Worm (Caenorhabditis elegans) whole organism, L4 larva: ENCODE results near the gene B0395.3.

ENCODE experiments used
- D1046.2 ChIP-seq: fragments of 200-800 bp; sonication (Bioruptor generic); IDR thresholded peaks from 2 replicates; pipeline ENCODE4 v1.3.6; 2022; ENCODE audit warnings: missing genetic modification characterization, missing compliant biosample characterization
- F26F4.8 ChIP-seq: fragments of 200-800 bp; sonication (Bioruptor generic); conservative IDR thresholded peaks from 2 replicates; pipeline ENCODE4 v1.3.6; 2022; ENCODE audit warnings: missing genetic modification characterization, missing compliant biosample characterization
- F49E8.2 ChIP-seq: sonication (generic microtip); optimal IDR thresholded peaks from 2 replicates; lab custom pipeline; 2016; ENCODE audit warnings: missing compliant biosample characterization, mild to moderate bottlenecking, missing genetic modification characterization, borderline replicate concordance
- Y48G9A.11 ChIP-seq: fragments of 200-800 bp; sonication (Bioruptor generic); IDR thresholded peaks from 2 replicates; pipeline ENCODE4 v1.3.6; 2022; ENCODE audit warnings: missing genetic modification reagents, missing genetic modification characterization, missing compliant biosample characterization
- ZK546.5 ChIP-seq, 2 experiments: sonication (generic microtip); optimal IDR thresholded peaks; 2 replicates each; lab custom pipeline; 2017; ENCODE audit warnings: missing biosample characterization in 2 of 2, missing genetic modification characterization in 2 of 2
- aha-1 ChIP-seq: fragments of 150-350 bp; peaks from one replicate; lab custom pipeline; 2014; ENCODE audit warnings: missing biosample characterization, missing genetic modification characterization
- aly-2 ChIP-seq: sonication (generic microtip); optimal IDR thresholded peaks from 2 replicates; lab custom pipeline; 2018; ENCODE audit warnings: missing biosample characterization, missing genetic modification characterization
- arid-1 ChIP-seq: fragments of 200-800 bp; sonication (Bioruptor generic); conservative IDR thresholded peaks from 2 replicates; pipeline ENCODE4 v1.3.6; 2022; ENCODE audit warnings: missing genetic modification reagents, missing genetic modification characterization, missing compliant biosample characterization
- ceh-28 ChIP-seq: fragments of 150-350 bp; optimal IDR thresholded peaks from 2 replicates; lab custom pipeline; 2014; ENCODE audit warnings: missing biosample characterization, missing genetic modification reagents, missing genetic modification characterization
- ceh-32 ChIP-seq: sonication (generic microtip); optimal IDR thresholded peaks from 2 replicates; lab custom pipeline; 2016; ENCODE audit warnings: mild to moderate bottlenecking, missing genetic modification characterization, missing compliant biosample characterization; ENCODE audit not compliant: poor library complexity
- ctbp-1 ChIP-seq: fragments of 200-800 bp; sonication (Bioruptor generic); IDR thresholded peaks from 2 replicates; pipeline ENCODE4 v1.3.6; 2022; ENCODE audit warnings: missing genetic modification reagents, missing genetic modification characterization, missing compliant biosample characterization
- daf-16 ChIP-seq, 3 experiments: sonication (generic microtip); optimal IDR thresholded peaks; 2 replicates each; lab custom pipeline; 2016 to 2017; ENCODE audit warnings: missing genetic modification characterization in 3 of 3, missing genetic modification reagents in 3 of 3, mild to moderate bottlenecking in 2 of 3, missing compliant biosample characterization in 2 of 3, missing biosample characterization in 1 of 3, moderate library complexity in 1 of 3
- dmd-6 ChIP-seq: fragments of 200-800 bp; sonication (Bioruptor generic); IDR thresholded peaks from 2 replicates; pipeline ENCODE4 v1.3.6; 2022; ENCODE audit warnings: missing genetic modification reagents, missing genetic modification characterization, missing compliant biosample characterization
- duxl-1 ChIP-seq: sonication (generic microtip); optimal IDR thresholded peaks from 2 replicates; lab custom pipeline; 2016; ENCODE audit warnings: mild to moderate bottlenecking, missing genetic modification characterization, moderate library complexity, missing compliant biosample characterization; ENCODE audit not compliant: poor library complexity
- dve-1 ChIP-seq: sonication (generic microtip); optimal IDR thresholded peaks from 2 replicates; lab custom pipeline; 2017; ENCODE audit warnings: antibody characterized with exemption, mild to moderate bottlenecking, missing genetic modification characterization, missing compliant biosample characterization; ENCODE audit not compliant: insufficient read depth
- egl-43 ChIP-seq: fragments of 200-800 bp; sonication (Bioruptor generic); IDR thresholded peaks from 2 replicates; pipeline ENCODE4 v1.3.6; 2022; ENCODE audit warnings: missing genetic modification reagents, missing genetic modification characterization, missing compliant biosample characterization
- hlh-11 ChIP-seq: fragments of 200-800 bp; sonication (Bioruptor generic); optimal IDR thresholded peaks from 2 replicates; lab custom pipeline; 2018; ENCODE audit warnings: mild to moderate bottlenecking, missing genetic modification characterization, missing compliant biosample characterization
- lim-7 ChIP-seq: fragments of 200-800 bp; sonication (Bioruptor generic); IDR thresholded peaks from 2 replicates; pipeline ENCODE4 v1.3.6; 2022; ENCODE audit warnings: missing genetic modification characterization, missing compliant biosample characterization
- lin-38 ChIP-seq: fragments of 200-800 bp; sonication (Bioruptor generic); IDR thresholded peaks from 2 replicates; pipeline ENCODE4 v1.3.6; 2022; ENCODE audit warnings: missing genetic modification reagents, missing genetic modification characterization, missing compliant biosample characterization
- lsy-2 ChIP-seq, 2 experiments: fragments of 150-350 bp in 1 of 2; sonication (generic microtip) in 1 of 2; optimal IDR thresholded peaks; 2 replicates each; lab custom pipeline; 2014 to 2017; ENCODE audit warnings: missing biosample characterization in 2 of 2, missing genetic modification characterization in 2 of 2
- mdl-1 ChIP-seq, 2 experiments: fragments of 150-350 bp in 1 of 2; sonication (generic microtip) in 1 of 2; optimal IDR thresholded peaks; 2 replicates each; lab custom pipeline; 2014 to 2017; ENCODE audit warnings: missing biosample characterization in 2 of 2, missing genetic modification characterization in 2 of 2
- mxl-2 ChIP-seq: fragments of 200-800 bp; sonication (Bioruptor generic); conservative IDR thresholded peaks from 2 replicates; pipeline ENCODE4 v1.3.6; 2022; ENCODE audit warnings: missing genetic modification reagents, missing genetic modification characterization, missing compliant biosample characterization
- nhr-28 ChIP-seq: fragments of 150-350 bp; optimal IDR thresholded peaks from 2 replicates; lab custom pipeline; 2014; ENCODE audit warnings: missing biosample characterization, missing genetic modification characterization
- nhr-41 ChIP-seq: fragments of 200-800 bp; sonication (Bioruptor generic); IDR thresholded peaks from 2 replicates; pipeline ENCODE4 v1.3.6; 2022; ENCODE audit warnings: missing genetic modification reagents, missing genetic modification characterization, missing compliant biosample characterization
- nhr-77 ChIP-seq: fragments of 150-350 bp; optimal IDR thresholded peaks from 2 replicates; lab custom pipeline; 2014; ENCODE audit warnings: missing biosample characterization, missing genetic modification characterization
- pha-4 ChIP-seq, 2 experiments: fragments of 150-350 bp in 1 of 2; fragments of 200-800 bp in 1 of 2; sonication (Bioruptor generic) in 1 of 2; IDR thresholded peaks in 1 of 2; optimal IDR thresholded peaks in 1 of 2; 2 replicates each; pipeline versions ENCODE4 v1.3.6 to Lab custom; 2014 to 2022; ENCODE audit warnings: missing genetic modification characterization in 2 of 2, missing genetic modification reagents in 2 of 2, missing biosample characterization in 1 of 2, missing compliant biosample characterization in 1 of 2
- php-3 ChIP-seq: fragments of 200-800 bp; sonication (Bioruptor generic); IDR thresholded peaks from 2 replicates; pipeline ENCODE4 v1.3.6; 2022; ENCODE audit warnings: missing genetic modification reagents, missing genetic modification characterization, missing compliant biosample characterization
- pqm-1 ChIP-seq: sonication (generic microtip); optimal IDR thresholded peaks from 2 replicates; lab custom pipeline; 2017; ENCODE audit warnings: missing biosample characterization, missing genetic modification characterization
- saeg-2 ChIP-seq: fragments of 200-800 bp; sonication (Bioruptor generic); IDR thresholded peaks from 2 replicates; pipeline ENCODE4 v1.3.6; 2022; ENCODE audit warnings: missing genetic modification reagents, missing genetic modification characterization, missing compliant biosample characterization
- set-16 ChIP-seq: fragments of 200-800 bp; sonication (Bioruptor generic); IDR thresholded peaks from 2 replicates; pipeline ENCODE4 v1.3.6; 2022; ENCODE audit warnings: missing genetic modification reagents, missing genetic modification characterization, missing compliant biosample characterization
- snpc-1.2 ChIP-seq: fragments of 200-800 bp; sonication (Bioruptor generic); IDR thresholded peaks from 2 replicates; pipeline ENCODE4 v1.3.6; 2022; ENCODE audit warnings: missing genetic modification reagents, missing genetic modification characterization, missing compliant biosample characterization
- tra-1 ChIP-seq: fragments of 200-800 bp; sonication (Bioruptor generic); IDR thresholded peaks from 2 replicates; pipeline ENCODE4 v1.3.6; 2022; ENCODE audit warnings: missing genetic modification reagents, missing genetic modification characterization, missing compliant biosample characterization
- unc-62 ChIP-seq, 3 experiments: fragments of 150-350 bp in 1 of 3; sonication (generic microtip); optimal IDR thresholded peaks in 2 of 3; peaks in 1 of 3; 1 replicate in 1 of 3; 2 replicates in 2 of 3; lab custom pipeline; 2014 to 2017; ENCODE audit warnings: missing biosample characterization in 3 of 3, missing genetic modification characterization in 3 of 3, missing genetic modification reagents in 3 of 3, missing genotype in 1 of 3

B0395.3 gene

DNA sequence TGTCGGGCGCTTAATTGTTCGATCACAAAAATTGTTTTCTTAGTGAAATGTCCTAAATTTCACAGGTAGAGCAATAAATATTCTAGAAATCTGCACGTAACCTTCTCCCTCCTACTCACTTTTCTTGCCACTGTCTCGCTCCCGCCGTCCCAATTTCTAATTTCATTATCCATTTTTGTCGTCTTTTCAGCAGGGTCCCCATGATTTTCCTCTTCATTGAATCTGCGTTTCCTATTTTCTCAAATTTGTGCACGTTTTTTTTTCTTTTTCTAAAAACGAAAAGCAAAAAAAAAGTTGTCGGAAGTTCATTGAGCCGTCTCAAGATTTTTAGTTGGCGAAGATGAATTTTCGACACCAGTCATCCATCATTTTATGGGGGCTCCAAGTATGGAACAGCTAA, 6.3 kb upstream of the B0395.3 start:
- TF ChIP-seq lim-7 (GFP tag; lab: Robert Waterston, UW) (no peak), F26F4.8 (GFP tag; lab: Robert Waterston, UW) (no peak), pha-4 (GFP tag; IDR thresholded peaks at IDR 0.05; lab: Robert Waterston, UW) (no peak), pha-4 (tag; optimal IDR thresholded peaks at IDR 0.05; lab: Kevin White, UChicago) (no peak), aha-1 (tag; lab: Kevin White, UChicago) (peak; percentile 98), aly-2 (tag; lab: Kevin White, UChicago) (no peak), unc-62 (GFP tag; optimal IDR thresholded peaks at IDR 0.05 in 1 of 2; lab: Kevin White, UChicago) (peak in 1 of 2 experiments; percentile 85), unc-62 (tag; optimal IDR thresholded peaks at IDR 0.05; lab: Kevin White, UChicago) (no peak), lin-38 (GFP tag; lab: Robert Waterston, UW) (no peak), nhr-77 (tag; lab: Kevin White, UChicago) (no peak), ZK546.5 (tag; optimal IDR thresholded peaks at IDR 0.05; lab: Kevin White, UChicago) (no peak), Y48G9A.11 (GFP tag; lab: Robert Waterston, UW) (no peak), duxl-1 (tag; lab: Kevin White, UChicago) (no peak), ceh-32 (tag; lab: Kevin White, UChicago) (no peak), saeg-2 (GFP tag; lab: Robert Waterston, UW) (no peak), lsy-2 (tag; optimal IDR thresholded peaks at IDR 0.05; lab: Kevin White, UChicago) (no peak), mxl-2 (GFP tag; lab: Robert Waterston, UW) (no peak)

DNA sequence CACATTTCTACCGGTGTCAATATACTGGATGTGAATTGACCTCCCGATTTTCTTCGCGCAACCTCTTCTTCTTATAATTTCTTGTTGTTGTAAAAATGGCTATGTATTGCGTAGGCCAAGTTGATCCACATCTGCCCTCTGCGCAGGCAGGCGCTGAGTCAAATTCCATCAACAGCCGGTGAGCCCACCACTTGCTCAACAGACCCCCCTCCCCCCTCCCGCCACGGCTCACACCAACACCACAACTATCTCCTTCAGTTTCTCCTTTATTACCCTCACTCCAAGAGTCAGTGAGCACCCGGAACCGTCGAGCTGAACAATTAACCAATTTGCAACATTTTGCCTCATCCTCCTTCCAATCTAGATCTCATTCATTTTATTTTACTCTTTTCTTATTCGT, 4.3 kb upstream of the B0395.3 start:
- TF ChIP-seq unc-62 (GFP tag; optimal IDR thresholded peaks at IDR 0.05 in 1 of 2; lab: Kevin White, UChicago) (peak in 1 of 2 experiments; percentile 48), unc-62 (tag; optimal IDR thresholded peaks at IDR 0.05; lab: Kevin White, UChicago) (no peak), set-16 (peak; percentile 63), ceh-28 (tag; lab: Kevin White, UChicago) (no peak)

DNA sequence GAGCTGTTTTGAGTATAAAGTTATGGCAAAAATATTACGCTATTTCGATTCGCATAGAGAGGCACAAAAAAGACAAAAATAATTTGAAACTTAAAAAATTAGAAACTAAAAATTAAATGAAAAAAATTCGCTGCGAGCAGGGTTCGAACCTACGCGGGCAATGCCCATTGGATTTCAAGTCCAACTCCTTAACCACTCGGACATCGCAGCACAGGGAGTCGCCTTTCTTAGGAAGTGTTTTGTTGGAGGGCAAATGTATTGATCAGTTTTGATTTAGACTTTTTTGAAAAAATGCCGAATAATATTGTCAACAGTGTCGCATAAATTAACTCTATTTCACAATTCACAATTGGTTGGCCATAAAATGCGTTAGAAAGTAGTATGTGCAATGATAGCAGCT, 2.4 kb upstream of the B0395.3 start:
- TF ChIP-seq nhr-41 (peak; percentile 44; the same call in 1 of the 2 replicates), daf-16 (GFP tag; optimal IDR thresholded peaks at IDR 0.05; lab: Kevin White, UChicago) (no peak), daf-16 (tag; optimal IDR thresholded peaks at IDR 0.05; lab: Kevin White, UChicago) (peak; percentile 56), dmd-6 (GFP tag; lab: Robert Waterston, UW) (peak; percentile 41; the same call in 1 of the 2 replicates), snpc-1.2 (GFP tag; lab: Robert Waterston, UW) (0 out of 2 replicates have a peak, but pooled peaks have one; percentile 54), php-3 (0 out of 2 replicates have a peak, but pooled peaks have one; percentile 48), ctbp-1 (no peak), dve-1 (tag; lab: Kevin White, UChicago) (peak; percentile 29), D1046.2 (GFP tag; lab: Robert Waterston, UW) (no peak), tra-1 (GFP tag; lab: Robert Waterston, UW) (peak; percentile 37; the same call in 1 of the 2 replicates)
- TF ChIP-seq, all 104 proteins: peak for 7

DNA sequence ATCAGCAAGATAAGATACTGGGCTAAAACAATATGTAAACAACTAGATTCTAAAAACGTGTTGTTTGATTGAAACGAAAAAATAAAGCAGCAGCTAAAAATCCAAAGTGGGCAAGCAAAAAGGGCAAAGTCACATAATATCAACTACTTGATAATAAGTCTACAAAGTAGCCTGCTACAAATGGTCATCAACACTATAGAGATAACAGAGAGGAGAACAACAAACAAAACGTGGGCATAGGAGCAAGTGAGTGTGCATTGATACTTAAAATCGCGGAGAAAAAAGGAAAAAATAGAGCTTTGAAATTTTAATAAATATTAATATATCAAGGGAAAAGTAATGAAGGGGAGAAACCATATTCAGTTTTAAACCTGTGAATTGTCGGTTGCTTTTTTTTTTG, 1.8 kb upstream of the B0395.3 start:
- peak in 1 of 2 experiments; percentile 34 for TF ChIP-seq mdl-1 (tag; optimal IDR thresholded peaks at IDR 0.05; lab: Kevin White, UChicago)
- peak; percentile 22 for TF ChIP-seq nhr-77 (tag; lab: Kevin White, UChicago)
- peak; percentile 35 for TF ChIP-seq hlh-11 (tag; lab: Kevin White, UChicago)
- TF ChIP-seq dmd-6 (GFP tag; lab: Robert Waterston, UW), result 0 out of 2 replicates have a peak, but pooled peaks have one; percentile 16
- TF ChIP-seq egl-43, result no peak
- TF ChIP-seq pqm-1 (tag; lab: Kevin White, UChicago), result peak; percentile 21
- TF ChIP-seq nhr-28, result peak; percentile 95
- TF ChIP-seq arid-1 (GFP tag; lab: Robert Waterston, UW), result no peak
- peak; percentile 19 for TF ChIP-seq dve-1 (tag; lab: Kevin White, UChicago)
- no peak for TF ChIP-seq daf-16 (GFP tag; optimal IDR thresholded peaks at IDR 0.05; lab: Kevin White, UChicago)
- TF ChIP-seq daf-16 (tag; optimal IDR thresholded peaks at IDR 0.05; lab: Kevin White, UChicago), result peak; percentile 93
- no peak for TF ChIP-seq F49E8.2
